Fruit fly (Drosophila melanogaster) Kc167 (cell line): ENCODE results near the gene Creld.

ENCODE experiments used
- Myc ChIP-seq: fragments of >200 bp; optimal IDR thresholded peaks from 2 replicates; lab custom pipeline; 2017; ENCODE audit warnings: missing external identifiers
- Sin3A ChIP-seq: fragments of >200 bp; optimal IDR thresholded peaks from 2 replicates; lab custom pipeline; 2018; ENCODE audit warnings: missing external identifiers
- h ChIP-seq: fragments of >200 bp; optimal IDR thresholded peaks from 3 replicates; lab custom pipeline; 2018; ENCODE audit warnings: missing external identifiers
- insv ChIP-seq: fragments of >200 bp; optimal IDR thresholded peaks from 3 replicates; lab custom pipeline; 2018; ENCODE audit warnings: missing external identifiers
- psq ChIP-seq: fragments of >200 bp; optimal IDR thresholded peaks from 2 replicates; lab custom pipeline; 2017; ENCODE audit warnings: missing external identifiers
- ttk ChIP-seq: sonication (Bioruptor generic); optimal IDR thresholded peaks from 2 replicates; lab custom pipeline; 2017; ENCODE audit warnings: missing external identifiers

The Creld gene

dm6 chr2L:72752-73435, 29.3 kb upstream of the Creld start:
- no peak for TF ChIP-seq ttk (lab: Kevin White, UChicago)
- no peak for TF ChIP-seq Myc (lab: Kevin White, UChicago)
- TF ChIP-seq psq (lab: Kevin White, UChicago) = peak; percentile 27
- no peak for TF ChIP-seq h (lab: Kevin White, UChicago)

dm6 chr2L:73760-74388, 28.3 kb upstream of the Creld start:
- TF ChIP-seq Sin3A (lab: Kevin White, UChicago) = no peak
- TF ChIP-seq h (lab: Kevin White, UChicago) = no peak
- no peak for TF ChIP-seq ttk (lab: Kevin White, UChicago)
- no peak for TF ChIP-seq insv
- TF ChIP-seq Myc (lab: Kevin White, UChicago) = no peak
- TF ChIP-seq psq (lab: Kevin White, UChicago) = no peak

- no peak for TF ChIP-seq psq (lab: Kevin White, UChicago)
- TF ChIP-seq Sin3A (lab: Kevin White, UChicago) = no peak
- TF ChIP-seq Myc (lab: Kevin White, UChicago) = no peak
These were observed 26.1 kb upstream of the Creld start, which contains the start of gene CG11374 for dm6 chr2L:76048-76447. CG11374 (plus strand) TSS chr2L:76348.

dm6 chr2L:78828-79227, 23.4 kb upstream of the Creld start:
- TF ChIP-seq h (lab: Kevin White, UChicago) (no peak), Myc (lab: Kevin White, UChicago) (no peak), psq (lab: Kevin White, UChicago) (no peak), Sin3A (lab: Kevin White, UChicago) (no peak)

- TF ChIP-seq psq (lab: Kevin White, UChicago) = no peak
- TF ChIP-seq Sin3A (lab: Kevin White, UChicago) = no peak
- TF ChIP-seq h (lab: Kevin White, UChicago) = no peak
- TF ChIP-seq Myc (lab: Kevin White, UChicago) = no peak
- no peak for TF ChIP-seq insv
- TF ChIP-seq ttk (lab: Kevin White, UChicago) = no peak
These were observed 21.0 kb upstream of the Creld start for dm6 chr2L:81198-81597.

dm6 chr2L:82080-82479, 20.1 kb upstream of the Creld start:
- TF ChIP-seq Myc (lab: Kevin White, UChicago) = no peak
- no peak for TF ChIP-seq psq (lab: Kevin White, UChicago)
- no peak for TF ChIP-seq ttk (lab: Kevin White, UChicago)
- no peak for TF ChIP-seq h (lab: Kevin White, UChicago)
- TF ChIP-seq insv = no peak
- no peak for TF ChIP-seq Sin3A (lab: Kevin White, UChicago)

dm6 chr2L:85099-85498, 17.1 kb upstream of the Creld start:
- no peak for TF ChIP-seq insv
- TF ChIP-seq Sin3A (lab: Kevin White, UChicago) = no peak
- no peak for TF ChIP-seq psq (lab: Kevin White, UChicago)
- TF ChIP-seq Myc (lab: Kevin White, UChicago) = no peak
- TF ChIP-seq ttk (lab: Kevin White, UChicago) = no peak
- no peak for TF ChIP-seq h (lab: Kevin White, UChicago)

- TF ChIP-seq h (lab: Kevin White, UChicago) = no peak
- no peak for TF ChIP-seq Myc (lab: Kevin White, UChicago)
- no peak for TF ChIP-seq ttk (lab: Kevin White, UChicago)
- no peak for TF ChIP-seq insv
These were observed 16.5 kb upstream of the Creld start for dm6 chr2L:85701-86100.

dm6 chr2L:87255-87723, 14.9 kb upstream of the Creld start, which contains the start of gene net:
net (minus strand) TSS chr2L:87387.
- TF ChIP-seq psq (lab: Kevin White, UChicago) (no peak), Myc (lab: Kevin White, UChicago) (no peak), h (lab: Kevin White, UChicago) (no peak), insv (no peak), ttk (lab: Kevin White, UChicago) (no peak), Sin3A (lab: Kevin White, UChicago) (no peak)

dm6 chr2L:88528-88927, 13.7 kb upstream of the Creld start:
- TF ChIP-seq ttk (lab: Kevin White, UChicago) (no peak), Myc (lab: Kevin White, UChicago) (no peak), psq (lab: Kevin White, UChicago) (no peak), Sin3A (lab: Kevin White, UChicago) (no peak), insv (no peak), h (lab: Kevin White, UChicago) (no peak)

- no peak for TF ChIP-seq psq (lab: Kevin White, UChicago)
- TF ChIP-seq ttk (lab: Kevin White, UChicago) = no peak
- TF ChIP-seq Sin3A (lab: Kevin White, UChicago) = no peak
- no peak for TF ChIP-seq Myc (lab: Kevin White, UChicago)
- TF ChIP-seq insv = no peak
- TF ChIP-seq h (lab: Kevin White, UChicago) = no peak
These were observed 13.0 kb upstream of the Creld start for dm6 chr2L:89158-89557.

dm6 chr2L:90081-90480, 12.1 kb upstream of the Creld start:
- TF ChIP-seq psq (lab: Kevin White, UChicago) = no peak
- TF ChIP-seq h (lab: Kevin White, UChicago) = no peak
- no peak for TF ChIP-seq ttk (lab: Kevin White, UChicago)
- no peak for TF ChIP-seq insv
- no peak for TF ChIP-seq Sin3A (lab: Kevin White, UChicago)
- no peak for TF ChIP-seq Myc (lab: Kevin White, UChicago)
